Worm (Caenorhabditis elegans): ENCODE results near the gene ZK1290.15.

ZK1290.15 gene

ce11 chrII:7534369-7534768, 11.0 kb downstream of the ZK1290.15 start, which contains the start of gene wrt-10:
wrt-10 (minus strand) TSS chrII:7534563.
- no peak for TF ChIP-seq sea-1 (GFP tag; conservative IDR thresholded peaks at IDR 0.05)
- no peak for TF ChIP-seq F13C5.2 (tag; optimal IDR thresholded peaks at IDR 0.05)
- no peak for TF ChIP-seq hmbx-1 (tag; optimal IDR thresholded peaks at IDR 0.05)
- no peak for TF ChIP-seq tbx-37 (GFP tag; conservative IDR thresholded peaks at IDR 0.05)
- TF ChIP-seq tbx-11 (GFP tag; IDR thresholded peaks at IDR 0.05): no peak

- no peak for TF ChIP-seq F13C5.2 (tag; optimal IDR thresholded peaks at IDR 0.05)
- no peak for TF ChIP-seq ama-1 (optimal IDR thresholded peaks at IDR 0.05)
- no peak for TF ChIP-seq sea-1 (GFP tag; conservative IDR thresholded peaks at IDR 0.05)
- no peak for TF ChIP-seq aly-1 (tag; optimal IDR thresholded peaks at IDR 0.05)
- TF ChIP-seq ceh-13 (GFP tag; optimal IDR thresholded peaks at IDR 0.05): no peak
- TF ChIP-seq pes-1 (GFP tag; IDR thresholded peaks at IDR 0.05): no peak
- no peak for TF ChIP-seq tra-4 (tag; optimal IDR thresholded peaks at IDR 0.05)
- no peak for TF ChIP-seq flt-1 (GFP tag; IDR thresholded peaks at IDR 0.05)
- no peak for TF ChIP-seq hnd-1 (tag; optimal IDR thresholded peaks at IDR 0.05)
- no peak for TF ChIP-seq hmg-4 (GFP tag; optimal IDR thresholded peaks at IDR 0.05)
- no peak for TF ChIP-seq hmbx-1 (tag; optimal IDR thresholded peaks at IDR 0.05)
- no peak for TF ChIP-seq B0310.2 (tag; optimal IDR thresholded peaks at IDR 0.05)
Observed at ce11 chrII:7534934-7535333, 11.6 kb downstream of the ZK1290.15 start, which contains the start of gene ZK1290.13. ZK1290.13 (plus strand) TSS chrII:7535006.

DNA sequence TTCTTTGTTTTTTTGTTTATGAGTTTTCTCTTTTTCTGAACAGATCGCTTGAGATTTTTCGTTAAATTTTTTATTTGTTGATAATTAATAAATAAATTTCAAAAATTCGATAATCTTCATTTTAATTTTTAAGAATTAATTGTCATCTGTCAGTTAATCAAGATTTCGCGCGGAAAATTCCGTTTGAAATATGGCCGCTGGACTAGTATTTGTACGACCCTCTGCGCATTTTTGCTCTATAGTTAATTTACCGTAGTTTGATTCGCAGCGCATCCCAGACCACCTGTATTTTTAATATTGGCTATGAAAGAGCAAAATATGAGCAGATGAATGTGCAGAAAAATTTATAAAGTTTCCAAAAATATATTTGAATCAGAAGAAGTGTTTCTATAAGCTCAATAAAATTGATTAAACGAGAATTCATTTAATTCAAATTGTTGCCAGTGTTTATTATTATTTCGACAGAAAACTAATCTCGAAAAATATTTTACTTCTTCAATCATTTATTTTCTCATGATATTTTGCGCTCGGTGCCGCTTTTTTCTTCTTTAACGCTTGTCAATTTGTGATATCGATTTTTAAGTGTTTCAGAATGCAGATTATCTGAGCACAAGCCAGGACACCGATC, 14.3 kb downstream of the ZK1290.15 start, which contains the start of gene nfi-1:
Gene nfi-1 (plus strand): TSS at position 578 of the 628 bp plus-strand sequence.
- TF ChIP-seq tra-4 (tag; optimal IDR thresholded peaks at IDR 0.05) (no peak), flt-1 (GFP tag; IDR thresholded peaks at IDR 0.05) (no peak), hmbx-1 (tag; optimal IDR thresholded peaks at IDR 0.05) (no peak), ceh-13 (GFP tag; optimal IDR thresholded peaks at IDR 0.05) (no peak), tbx-11 (GFP tag; IDR thresholded peaks at IDR 0.05) (no peak), hmg-4 (GFP tag; optimal IDR thresholded peaks at IDR 0.05) (no peak), ets-7 (tag; optimal IDR thresholded peaks at IDR 0.05) (no peak), ama-1 (optimal IDR thresholded peaks at IDR 0.05) (no peak), sea-1 (GFP tag; conservative IDR thresholded peaks at IDR 0.05) (no peak), scrt-1 (GFP tag; IDR thresholded peaks at IDR 0.05) (no peak), pes-1 (GFP tag; IDR thresholded peaks at IDR 0.05) (no peak), ceh-36 (tag; optimal IDR thresholded peaks at IDR 0.05) (no peak), tbx-37 (GFP tag; conservative IDR thresholded peaks at IDR 0.05) (no peak), B0310.2 (tag; optimal IDR thresholded peaks at IDR 0.05) (no peak)

- TF ChIP-seq F13C5.2 (tag; optimal IDR thresholded peaks at IDR 0.05) (no peak), ama-1 (optimal IDR thresholded peaks at IDR 0.05) (no peak), flt-1 (GFP tag; IDR thresholded peaks at IDR 0.05) (no peak), B0310.2 (tag; optimal IDR thresholded peaks at IDR 0.05) (no peak), aly-1 (tag; optimal IDR thresholded peaks at IDR 0.05) (no peak), hnd-1 (tag; optimal IDR thresholded peaks at IDR 0.05) (no peak), scrt-1 (GFP tag; IDR thresholded peaks at IDR 0.05) (no peak), ets-7 (tag; optimal IDR thresholded peaks at IDR 0.05) (no peak), hmg-4 (GFP tag; optimal IDR thresholded peaks at IDR 0.05) (no peak), tbx-37 (GFP tag; conservative IDR thresholded peaks at IDR 0.05) (no peak), pes-1 (GFP tag; IDR thresholded peaks at IDR 0.05) (no peak), ceh-36 (tag; optimal IDR thresholded peaks at IDR 0.05) (no peak), hmbx-1 (tag; optimal IDR thresholded peaks at IDR 0.05) (no peak), sea-1 (GFP tag; conservative IDR thresholded peaks at IDR 0.05) (no peak), tbx-11 (GFP tag; IDR thresholded peaks at IDR 0.05) (no peak), ceh-13 (GFP tag; optimal IDR thresholded peaks at IDR 0.05) (no peak), tra-4 (tag; optimal IDR thresholded peaks at IDR 0.05) (no peak)
Observed at ce11 chrII:7542952-7543351, 19.6 kb downstream of the ZK1290.15 start.

DNA sequence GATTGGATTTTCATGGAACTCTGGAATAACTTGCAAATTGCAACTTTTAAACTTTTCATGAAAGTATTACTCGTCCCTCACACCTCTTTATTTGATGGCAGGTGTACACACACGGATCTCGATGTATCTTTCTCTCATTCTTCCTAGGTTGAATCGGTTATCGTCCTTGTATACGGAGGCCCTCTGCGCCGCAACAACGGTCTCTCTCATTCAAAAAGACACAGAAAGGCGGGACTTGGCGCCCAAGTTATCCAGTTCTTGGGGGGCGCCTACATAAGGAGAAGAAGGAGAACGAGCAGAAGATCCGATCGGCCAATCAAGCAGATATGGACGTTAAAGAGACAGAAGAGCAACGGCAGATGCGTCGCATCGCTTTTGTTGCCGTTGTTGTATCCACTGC, 20.4 kb downstream of the ZK1290.15 start, which contains the start of gene rol-8:
Gene rol-8 (plus strand): TSS at position 301 of the 400 bp plus-strand sequence.
- TF ChIP-seq ama-1 (optimal IDR thresholded peaks at IDR 0.05): no peak
- TF ChIP-seq F13C5.2 (tag; optimal IDR thresholded peaks at IDR 0.05): no peak
- no peak for TF ChIP-seq pes-1 (GFP tag; IDR thresholded peaks at IDR 0.05)
- no peak for TF ChIP-seq sea-1 (GFP tag; conservative IDR thresholded peaks at IDR 0.05)
- TF ChIP-seq aly-1 (tag; optimal IDR thresholded peaks at IDR 0.05): no peak
- TF ChIP-seq tra-4 (tag; optimal IDR thresholded peaks at IDR 0.05): no peak
- TF ChIP-seq B0310.2 (tag; optimal IDR thresholded peaks at IDR 0.05): no peak
- TF ChIP-seq ceh-36 (tag; optimal IDR thresholded peaks at IDR 0.05): no peak
- TF ChIP-seq tbx-11 (GFP tag; IDR thresholded peaks at IDR 0.05): no peak
- no peak for TF ChIP-seq ceh-13 (GFP tag; optimal IDR thresholded peaks at IDR 0.05)
- no peak for TF ChIP-seq hnd-1 (tag; optimal IDR thresholded peaks at IDR 0.05)
- no peak for TF ChIP-seq flt-1 (GFP tag; IDR thresholded peaks at IDR 0.05)
- no peak for TF ChIP-seq ets-7 (tag; optimal IDR thresholded peaks at IDR 0.05)
- no peak for TF ChIP-seq hmbx-1 (tag; optimal IDR thresholded peaks at IDR 0.05)

ce11 chrII:7544782-7545181, 21.4 kb downstream of the ZK1290.15 start:
- TF ChIP-seq sea-1 (GFP tag; conservative IDR thresholded peaks at IDR 0.05) (no peak), hmbx-1 (tag; optimal IDR thresholded peaks at IDR 0.05) (no peak), hnd-1 (tag; optimal IDR thresholded peaks at IDR 0.05) (no peak), flt-1 (GFP tag; IDR thresholded peaks at IDR 0.05) (no peak), ama-1 (optimal IDR thresholded peaks at IDR 0.05) (no peak)

ce11 chrII:7545364-7545763, 22.0 kb downstream of the ZK1290.15 start:
- TF ChIP-seq flt-1 (GFP tag; IDR thresholded peaks at IDR 0.05): no peak
- no peak for TF ChIP-seq ceh-36 (tag; optimal IDR thresholded peaks at IDR 0.05)
- TF ChIP-seq aly-1 (tag; optimal IDR thresholded peaks at IDR 0.05): no peak
- no peak for TF ChIP-seq pes-1 (GFP tag; IDR thresholded peaks at IDR 0.05)
- no peak for TF ChIP-seq scrt-1 (GFP tag; IDR thresholded peaks at IDR 0.05)
- TF ChIP-seq tbx-11 (GFP tag; IDR thresholded peaks at IDR 0.05): no peak
- no peak for TF ChIP-seq ceh-13 (GFP tag; optimal IDR thresholded peaks at IDR 0.05)
- TF ChIP-seq F13C5.2 (tag; optimal IDR thresholded peaks at IDR 0.05): no peak
- no peak for TF ChIP-seq ama-1 (optimal IDR thresholded peaks at IDR 0.05)

Measured in whole organism, early embryonic.